Fruit fly (Drosophila melanogaster) whole organism, pupa: ENCODE data around the gene mthl2.

Experiments used
- CG10348 ChIP-seq: fragments of 200-800 bp; sonication (Bioruptor generic); IDR thresholded peaks from 2 replicates; pipeline ENCODE4 v1.3.6; 2022; ENCODE audit warnings: missing biosample characterization, missing genetic modification characterization
- CG12605 ChIP-seq: fragments of 200-800 bp; sonication (Bioruptor generic); IDR thresholded peaks from 2 replicates; pipeline ENCODE4 v1.3.6; 2022; ENCODE audit warnings: missing biosample characterization, missing genetic modification characterization
- CG13204 ChIP-seq: fragments of 200-800 bp; sonication (Bioruptor generic); optimal IDR thresholded peaks from 2 replicates; lab custom pipeline; 2018; ENCODE audit warnings: missing biosample characterization, mild to moderate bottlenecking, missing genetic modification characterization, moderate library complexity
- CG14655 ChIP-seq: fragments of 200-800 bp; sonication (Bioruptor generic); optimal IDR thresholded peaks from 3 replicates; lab custom pipeline; 2017; ENCODE audit warnings: mild to moderate bottlenecking, missing biosample characterization, missing genetic modification reagents, missing genetic modification characterization
- CG15710 ChIP-seq: fragments of 200-800 bp; sonication (Bioruptor generic); optimal IDR thresholded peaks from 2 replicates; lab custom pipeline; 2018; ENCODE audit warnings: missing biosample characterization, mild to moderate bottlenecking, missing genetic modification characterization, moderate library complexity
- CG17806 ChIP-seq: fragments of 200-800 bp; sonication (Bioruptor generic); optimal IDR thresholded peaks from 2 replicates; lab custom pipeline; 2018; ENCODE audit warnings: missing biosample characterization, mild to moderate bottlenecking, missing genetic modification characterization, moderate library complexity
- CG34367 ChIP-seq: fragments of 200-800 bp; sonication (Bioruptor generic); optimal IDR thresholded peaks from 2 replicates; lab custom pipeline; 2018; ENCODE audit warnings: missing biosample characterization, mild to moderate bottlenecking, missing genetic modification characterization
- CG4496 ChIP-seq: fragments of 200-800 bp; sonication (Bioruptor generic); IDR thresholded peaks from 3 replicates; pipeline ENCODE4 v1.3.6; 2022; ENCODE audit warnings: missing biosample characterization, missing genetic modification characterization
- CG8159 ChIP-seq: fragments of 200-800 bp; sonication (Bioruptor generic); optimal IDR thresholded peaks from 3 replicates; lab custom pipeline; 2018; ENCODE audit warnings: missing biosample characterization, mild to moderate bottlenecking, missing genetic modification characterization, moderate library complexity
- CG8301 ChIP-seq: fragments of 200-800 bp; sonication (Bioruptor generic); optimal IDR thresholded peaks from 2 replicates; lab custom pipeline; 2018; ENCODE audit warnings: missing biosample characterization, mild to moderate bottlenecking, missing genetic modification characterization
- CG9948 ChIP-seq: fragments of 200-800 bp; sonication (Bioruptor generic); optimal IDR thresholded peaks from 2 replicates; lab custom pipeline; 2018; ENCODE audit warnings: missing biosample characterization, mild to moderate bottlenecking, missing genetic modification characterization, moderate library complexity
- D1 ChIP-seq: fragments of 200-800 bp; sonication (Bioruptor generic); optimal IDR thresholded peaks from 2 replicates; lab custom pipeline; 2018; ENCODE audit warnings: missing biosample characterization, mild to moderate bottlenecking, missing genetic modification characterization, moderate library complexity
- EcR ChIP-seq: fragments of 200-800 bp; sonication (Bioruptor generic); optimal IDR thresholded peaks from 3 replicates; lab custom pipeline; 2019; ENCODE audit warnings: missing biosample characterization, missing genetic modification characterization, mild to moderate bottlenecking, moderate library complexity, missing genetic modification reagents
- Ets98B ChIP-seq: fragments of 200-800 bp; sonication (Bioruptor generic); IDR thresholded peaks from 2 replicates; pipeline ENCODE4 v1.3.6; 2022; ENCODE audit warnings: missing biosample characterization, missing genetic modification characterization
- Pif1A ChIP-seq: fragments of 200-800 bp; sonication (Bioruptor generic); optimal IDR thresholded peaks from 3 replicates; lab custom pipeline; 2016; ENCODE audit warnings: missing biosample characterization, missing genetic modification characterization
- Pif1B ChIP-seq: fragments of 200-800 bp; sonication (Bioruptor generic); optimal IDR thresholded peaks from 3 replicates; lab custom pipeline; 2016; ENCODE audit warnings: missing biosample characterization, missing genetic modification characterization
- Snoo ChIP-seq: fragments of 200-800 bp; sonication (Bioruptor generic); optimal IDR thresholded peaks from 3 replicates; lab custom pipeline; 2017; ENCODE audit warnings: missing biosample characterization, mild to moderate bottlenecking, missing genetic modification characterization, inconsistent platforms
- fd96Ca ChIP-seq: fragments of 200-800 bp; sonication (Bioruptor generic); IDR thresholded peaks from 3 replicates; pipeline ENCODE4 v1.3.6; 2022; ENCODE audit warnings: missing biosample characterization, missing genetic modification characterization
- gl ChIP-seq: fragments of 200-800 bp; sonication (Bioruptor generic); optimal IDR thresholded peaks from 2 replicates; lab custom pipeline; 2018; ENCODE audit warnings: missing biosample characterization, mild to moderate bottlenecking, missing genetic modification characterization
- rn ChIP-seq: fragments of 200-800 bp; sonication (Bioruptor generic); IDR thresholded peaks from 2 replicates; pipeline ENCODE4 v1.3.6; 2022; ENCODE audit warnings: missing biosample characterization, missing genetic modification characterization

The mthl2 gene

dm6 chr3L:5592437-5592836 is 12.2 kb upstream of the mthl2 start, which contains the start of gene spo:
Gene spo, minus strand, starts transcription at chr3L:5592571.
- TF ChIP-seq CG8159 (tag; lab: Kevin White, UChicago) (no peak), CG10348 (no peak), fd96Ca (GFP tag; lab: Robert Waterston, UW) (no peak), D1 (no peak), CG8301 (tag; lab: Kevin White, UChicago) (no peak), CG15710 (tag; lab: Kevin White, UChicago) (no peak), CG34367 (tag; lab: Kevin White, UChicago) (no peak), CG13204 (GFP tag; lab: Kevin White, UChicago) (no peak), gl (tag; lab: Kevin White, UChicago) (no peak), Snoo (tag; lab: Kevin White, UChicago) (no peak), CG12605 (GFP tag; lab: Robert Waterston, UW) (no peak), Pif1B (GFP tag; lab: Kevin White, UChicago) (no peak)

dm6 chr3L:5594163-5594715 is 10.4 kb upstream of the mthl2 start:
- TF ChIP-seq Snoo (tag; lab: Kevin White, UChicago) (no peak), CG8159 (tag; lab: Kevin White, UChicago) (no peak), CG15710 (tag; lab: Kevin White, UChicago) (no peak), Pif1B (GFP tag; lab: Kevin White, UChicago) (no peak), fd96Ca (GFP tag; lab: Robert Waterston, UW) (no peak), D1 (no peak), CG8301 (tag; lab: Kevin White, UChicago) (no peak), CG4496 (GFP tag; lab: Robert Waterston, UW) (no peak), CG14655 (GFP tag; lab: Kevin White, UChicago) (no peak), rn (GFP tag; lab: Robert Waterston, UW) (no peak), CG17806 (tag; lab: Kevin White, UChicago) (no peak), Pif1A (GFP tag; lab: Kevin White, UChicago) (no peak), CG13204 (GFP tag; lab: Kevin White, UChicago) (no peak), CG9948 (no peak), CG10348 (no peak)

- TF ChIP-seq EcR (no peak), Pif1B (GFP tag; lab: Kevin White, UChicago) (no peak)
Observed at dm6 chr3L:5594853-5595593, 9.6 kb upstream of the mthl2 start, which contains the start of the genes Alp10 and Alp9. Gene Alp10, minus strand, starts transcription at chr3L:5595272. Gene Alp9, plus strand, starts transcription at chr3L:5595542.

- TF ChIP-seq CG34367 (tag; lab: Kevin White, UChicago) = no peak
- TF ChIP-seq D1 = no peak
- TF ChIP-seq CG17806 (tag; lab: Kevin White, UChicago) = no peak
- no peak for TF ChIP-seq CG4496 (GFP tag; lab: Robert Waterston, UW)
- no peak for TF ChIP-seq CG8301 (tag; lab: Kevin White, UChicago)
- TF ChIP-seq CG12605 (GFP tag; lab: Robert Waterston, UW) = no peak
- no peak for TF ChIP-seq Ets98B (GFP tag; lab: Robert Waterston, UW)
- TF ChIP-seq CG13204 (GFP tag; lab: Kevin White, UChicago) = no peak
- TF ChIP-seq CG15710 (tag; lab: Kevin White, UChicago) = no peak
Observed at dm6 chr3L:5599592-5599991, 5.0 kb upstream of the mthl2 start, which contains the start of gene CG10591. Gene CG10591, minus strand, starts transcription at chr3L:5599692.

- TF ChIP-seq Snoo (tag; lab: Kevin White, UChicago) = no peak
- no peak for TF ChIP-seq CG15710 (tag; lab: Kevin White, UChicago)
- no peak for TF ChIP-seq CG8301 (tag; lab: Kevin White, UChicago)
- TF ChIP-seq fd96Ca (GFP tag; lab: Robert Waterston, UW) = no peak
- TF ChIP-seq CG4496 (GFP tag; lab: Robert Waterston, UW) = no peak
- no peak for TF ChIP-seq CG9948
Observed at dm6 chr3L:5603860-5604415, 652 bp upstream of the mthl2 start, which contains the start of gene TM9SF3. Gene TM9SF3, minus strand, starts transcription at chr3L:5603979.

- TF ChIP-seq CG8159 (tag; lab: Kevin White, UChicago) = no peak
- peak; percentile 13 for TF ChIP-seq EcR
- no peak for TF ChIP-seq CG8301 (tag; lab: Kevin White, UChicago)
- no peak for TF ChIP-seq CG10348
- TF ChIP-seq CG14655 (GFP tag; lab: Kevin White, UChicago) = no peak
- no peak for TF ChIP-seq CG9948
Observed at dm6 chr3L:5608128-5608527, 3.5 kb downstream of the mthl2 start, which contains the start of gene Eaf6. Gene Eaf6, minus strand, starts transcription at chr3L:5608300.
